Fruit fly (Drosophila melanogaster): ENCODE results near the gene dj.
A peak's percentile ranks its signal among the peaks of the same experiment; 100 is the strongest.

dj gene

dm6 chr3R:7075712-7076183 lies 16.6 kb downstream of the dj start (continued):
- peak; percentile 88 for TF ChIP-seq D19A (tag; optimal IDR thresholded peaks at IDR 0.05)
- TF ChIP-seq Scr (GFP tag; IDR thresholded peaks at IDR 0.05; ENCODE audit: partially characterized antibody), result no peak
- peak; percentile 80 for TF ChIP-seq CG10543 (GFP tag; optimal IDR thresholded peaks at IDR 0.05)
- TF ChIP-seq NfI (GFP tag; optimal IDR thresholded peaks at IDR 0.05), result peak; percentile 89
- peak; percentile 92 for TF ChIP-seq Camta (GFP tag; optimal IDR thresholded peaks at IDR 0.05)
- TF ChIP-seq HHEX (GFP tag; optimal IDR thresholded peaks at IDR 0.05), result peak; percentile 86
- TF ChIP-seq Gug (GFP tag; IDR thresholded peaks at IDR 0.05), result peak; percentile 86
- no peak for TF ChIP-seq CG4730 (GFP tag; IDR thresholded peaks at IDR 0.05)
- TF ChIP-seq CG15073 (GFP tag; optimal IDR thresholded peaks at IDR 0.05), result peak; percentile 34
- no peak for TF ChIP-seq D (optimal IDR thresholded peaks at IDR 0.05)
- TF ChIP-seq D (GFP tag; optimal IDR thresholded peaks at IDR 0.05), result peak; percentile 91
- TF ChIP-seq Aef1 (GFP tag; IDR thresholded peaks at IDR 0.05), result no peak
- peak; percentile 91 for TF ChIP-seq nmo (GFP tag; optimal IDR thresholded peaks at IDR 0.05)
- no peak for TF ChIP-seq chm (GFP tag; IDR thresholded peaks at IDR 0.05)
- no peak for TF ChIP-seq CG1024 (GFP tag; IDR thresholded peaks at IDR 0.05)
- no peak for TF ChIP-seq CG14667 (GFP tag; IDR thresholded peaks at IDR 0.05)
- peak; percentile 89 for TF ChIP-seq tx (GFP tag; optimal IDR thresholded peaks at IDR 0.05)
- peak; percentile 81 for TF ChIP-seq CG18764 (GFP tag; optimal IDR thresholded peaks at IDR 0.05)
- TF ChIP-seq CG15514 (GFP tag; optimal IDR thresholded peaks at IDR 0.05), result peak; percentile 81
- no peak for TF ChIP-seq CG10959 (GFP tag; IDR thresholded peaks at IDR 0.05)
- TF ChIP-seq CG10979 (tag; optimal IDR thresholded peaks at IDR 0.05), result peak; percentile 92
- no peak for TF ChIP-seq CG34224 (GFP tag; IDR thresholded peaks at IDR 0.05; ENCODE audit: partially characterized antibody)
- no peak for TF ChIP-seq al (GFP tag; IDR thresholded peaks at IDR 0.05)
- TF ChIP-seq CG13775 (GFP tag; optimal IDR thresholded peaks at IDR 0.05), result peak; percentile 87
- TF ChIP-seq CG2199 (GFP tag; IDR thresholded peaks at IDR 0.05), result no peak
- TF ChIP-seq esg (GFP tag; conservative IDR thresholded peaks at IDR 0.05), result no peak
- TF ChIP-seq usp (GFP tag; optimal IDR thresholded peaks at IDR 0.05), result no peak
- no peak for TF ChIP-seq GATAe (GFP tag; conservative IDR thresholded peaks at IDR 0.05)
- no peak for TF ChIP-seq Atf6 (GFP tag; IDR thresholded peaks at IDR 0.05)
- TF ChIP-seq CG12659 (GFP tag; optimal IDR thresholded peaks at IDR 0.05), result peak; percentile 84
- no peak for TF ChIP-seq Drgx (GFP tag; IDR thresholded peaks at IDR 0.05)
- TF ChIP-seq CG2678 (tag; optimal IDR thresholded peaks at IDR 0.05), result peak; percentile 94
- peak; percentile 76 for TF ChIP-seq exex (tag; optimal IDR thresholded peaks at IDR 0.05)
- TF ChIP-seq CG17912 (GFP tag; optimal IDR thresholded peaks at IDR 0.05), result no peak
- TF ChIP-seq CG14441 (GFP tag; IDR thresholded peaks at IDR 0.05), result no peak
- TF ChIP-seq CG2129 (GFP tag; IDR thresholded peaks at IDR 0.05; ENCODE audit: partially characterized antibody), result no peak
- TF ChIP-seq CG7357 (GFP tag; IDR thresholded peaks at IDR 0.05), result peak; percentile 59; the same call in 2 of the 3 replicates
- TF ChIP-seq CG4404 (GFP tag; IDR thresholded peaks at IDR 0.05), result no peak
- TF ChIP-seq oc (tag; optimal IDR thresholded peaks at IDR 0.05), result peak; percentile 87
- TF ChIP-seq CG7372 (GFP tag; IDR thresholded peaks at IDR 0.05), result no peak
- peak; percentile 86 for TF ChIP-seq Mes4 (GFP tag; optimal IDR thresholded peaks at IDR 0.05)
- peak; percentile 80 for TF ChIP-seq CG6254 (GFP tag; optimal IDR thresholded peaks at IDR 0.05)
- peak; percentile 82 for TF ChIP-seq dmrt11E (tag; optimal IDR thresholded peaks at IDR 0.05)
- no peak for TF ChIP-seq CG31224 (GFP tag; IDR thresholded peaks at IDR 0.05)
- TF ChIP-seq NK7.1 (GFP tag; optimal IDR thresholded peaks at IDR 0.05), result peak; percentile 89
- peak; percentile 71 for TF ChIP-seq Usf (GFP tag; optimal IDR thresholded peaks at IDR 0.05)
- TF ChIP-seq CG11398 (GFP tag; optimal IDR thresholded peaks at IDR 0.05), result peak; percentile 83
- no peak for TF ChIP-seq CG42726 (GFP tag; IDR thresholded peaks at IDR 0.05; ENCODE audit: partially characterized antibody)
- peak; percentile 58 for TF ChIP-seq twi (tag; optimal IDR thresholded peaks at IDR 0.05)
- TF ChIP-seq CG17186 (GFP tag; optimal IDR thresholded peaks at IDR 0.05), result peak; percentile 70
- TF ChIP-seq CG17829 (tag; optimal IDR thresholded peaks at IDR 0.05), result peak; percentile 92
